Worm (Caenorhabditis elegans) whole organism, midembryonic: ENCODE results near the gene W08F4.12.

Source experiments
- T22C8.4 ChIP-seq: fragments of 200-800 bp; sonication (Bioruptor generic); IDR thresholded peaks from 2 replicates; pipeline ENCODE4 v1.3.6; 2022; ENCODE audit warnings: missing genetic modification characterization, missing compliant biosample characterization
- cog-1 ChIP-seq: sonication (generic microtip); optimal IDR thresholded peaks from 2 replicates; lab custom pipeline; 2016; ENCODE audit warnings: missing genetic modification characterization, missing compliant biosample characterization
- flt-1 ChIP-seq: fragments of 200-800 bp; sonication (Bioruptor generic); IDR thresholded peaks from 2 replicates; pipeline ENCODE4 v1.3.6; 2022; ENCODE audit warnings: missing genetic modification characterization, missing compliant biosample characterization
- med-1 ChIP-seq: sonication (generic microtip); optimal IDR thresholded peaks from 2 replicates; lab custom pipeline; 2017; ENCODE audit warnings: missing genetic modification characterization, mild to moderate bottlenecking, missing compliant biosample characterization, antibody characterized with exemption, missing genetic modification reagents; ENCODE audit not compliant: insufficient read depth
- ref-1 ChIP-seq: fragments of 200-800 bp; sonication (Bioruptor generic); conservative IDR thresholded peaks from 2 replicates; pipeline ENCODE4 v1.3.6; 2022; ENCODE audit warnings: missing genetic modification reagents, missing genetic modification characterization, missing compliant biosample characterization
- tab-1 ChIP-seq: fragments of 200-800 bp; sonication (Bioruptor generic); IDR thresholded peaks from 2 replicates; pipeline ENCODE4 v1.3.6; 2022; ENCODE audit warnings: missing genetic modification characterization, missing compliant biosample characterization
- ztf-23 ChIP-seq: fragments of 200-800 bp; sonication (Bioruptor generic); IDR thresholded peaks from 2 replicates; pipeline ENCODE4 v1.3.6; 2022; ENCODE audit warnings: missing genetic modification reagents, missing genetic modification characterization, missing compliant biosample characterization
- ztf-29 ChIP-seq: fragments of 200-800 bp; sonication (Bioruptor generic); IDR thresholded peaks from 2 replicates; pipeline ENCODE4 v1.3.6; 2022; ENCODE audit warnings: missing genetic modification reagents, missing genetic modification characterization, missing compliant biosample characterization

DNA sequence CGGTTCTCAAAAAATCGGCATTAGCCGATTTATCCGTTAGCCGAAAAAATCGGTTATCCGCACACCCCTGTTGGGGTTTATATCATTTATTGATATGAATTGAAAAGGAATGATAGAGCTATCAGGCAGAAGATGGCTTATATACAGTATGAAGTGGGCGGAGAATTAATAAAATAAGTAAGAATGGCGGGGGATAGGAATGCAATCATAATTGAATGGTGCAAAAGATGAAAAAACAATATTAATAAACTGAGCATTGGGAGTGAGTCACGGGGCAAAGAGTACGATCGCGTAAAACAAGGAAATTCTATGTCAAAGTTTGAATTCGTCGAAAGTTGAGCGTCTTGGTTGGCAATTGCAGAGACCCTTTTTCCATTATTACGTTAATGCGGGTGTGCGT, 47.4 kb downstream of the W08F4.12 start, which contains the start of gene T27A1.2:
- TF ChIP-seq tab-1 (GFP tag; lab: Robert Waterston, UW) (no peak), ztf-29 (GFP tag; lab: Robert Waterston, UW) (no peak), ztf-23 (GFP tag; lab: Robert Waterston, UW) (no peak), med-1 (GFP tag; lab: Kevin White, UChicago) (no peak), cog-1 (tag; lab: Kevin White, UChicago) (no peak), flt-1 (GFP tag; lab: Robert Waterston, UW) (no peak), T22C8.4 (GFP tag; lab: Robert Waterston, UW) (no peak), ref-1 (GFP tag; lab: Robert Waterston, UW) (no peak)
